Worm (Caenorhabditis elegans): ENCODE results near the gene srt-49.
"Not testable (repeated sequence)": the region's sequence is repeated elsewhere in the genome, so short reads cannot be mapped to it uniquely, and the experiment has no call there.

srt-49 gene

DNA sequence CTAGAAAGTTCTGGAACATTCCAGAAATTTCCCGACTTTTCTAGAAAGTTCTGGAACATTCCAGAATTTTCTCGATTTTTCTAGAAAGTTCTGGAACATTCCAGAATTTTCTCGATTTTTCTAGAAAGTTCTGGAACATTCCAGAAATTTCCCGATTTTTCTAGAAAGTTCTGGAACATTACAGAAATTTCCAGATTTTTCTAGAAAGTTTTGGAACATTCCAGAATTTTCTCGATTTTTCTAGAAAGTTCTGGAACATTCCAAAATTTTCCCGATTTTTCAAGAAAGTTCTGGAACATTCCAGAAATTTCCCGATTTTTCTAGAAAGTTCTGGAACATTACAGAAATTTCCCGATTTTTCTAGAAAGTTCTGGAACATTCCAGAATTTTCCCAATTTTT is 39.0 kb downstream of the srt-49 start (continued):
- peak; percentile 97 for TF ChIP-seq egl-44 (GFP tag; IDR thresholded peaks at IDR 0.05)
- not testable (repeated sequence) for TF ChIP-seq snpc-4 (GFP tag; optimal IDR thresholded peaks at IDR 0.05); cebp-1 (tag; optimal IDR thresholded peaks at IDR 0.05)
- TF ChIP-seq snpc-4 (tag; optimal IDR thresholded peaks at IDR 0.05), result peak in 1 of 4 experiments; percentile 88
- TF ChIP-seq attf-3 (GFP tag; conservative IDR thresholded peaks at IDR 0.05), result peak; percentile 69
- TF ChIP-seq mel-28 (tag; optimal IDR thresholded peaks at IDR 0.05; ENCODE audit: borderline replicate concordance), result peak; percentile 83
- peak; percentile 99 for TF ChIP-seq aptf-3 (GFP tag; IDR thresholded peaks at IDR 0.05)
- peak; percentile 79 for TF ChIP-seq ceh-91 (GFP tag; IDR thresholded peaks at IDR 0.05)
- peak; percentile 98 for TF ChIP-seq ekl-4 (GFP tag; IDR thresholded peaks at IDR 0.05)
- peak; percentile 99 for TF ChIP-seq attf-6 (GFP tag; IDR thresholded peaks at IDR 0.05)
- TF ChIP-seq cebp-1 (GFP tag; IDR thresholded peaks at IDR 0.05), result peak; percentile 76
- TF ChIP-seq aptf-2 (GFP tag; conservative IDR thresholded peaks at IDR 0.05), result peak; percentile 88
- TF ChIP-seq K11D2.4 (GFP tag; IDR thresholded peaks at IDR 0.05), result peak; percentile 53; the same call in 1 of the 2 replicates
- peak; percentile 72 for TF ChIP-seq F33H1.4 (GFP tag; IDR thresholded peaks at IDR 0.05)
- TF ChIP-seq rcor-1 (GFP tag; IDR thresholded peaks at IDR 0.05), result peak; percentile 98
- peak; percentile 100 for TF ChIP-seq dox-1 (GFP tag; IDR thresholded peaks at IDR 0.05)
- TF ChIP-seq madf-6 (GFP tag; IDR thresholded peaks at IDR 0.05), result peak; percentile 92
- peak; percentile 63 for TF ChIP-seq madf-8 (GFP tag; conservative IDR thresholded peaks at IDR 0.05)
- TF ChIP-seq lsl-1 (GFP tag; optimal IDR thresholded peaks at IDR 0.05), result peak; percentile 53
- TF ChIP-seq nfyb-1 (GFP tag; IDR thresholded peaks at IDR 0.05), result peak; percentile 92
- TF ChIP-seq ztf-28 (GFP tag; IDR thresholded peaks at IDR 0.05), result peak; percentile 93
- peak; percentile 93 for TF ChIP-seq egrh-3 (GFP tag; IDR thresholded peaks at IDR 0.05)
- peak; percentile 62 for TF ChIP-seq tbp1 (GFP tag; optimal IDR thresholded peaks at IDR 0.05)
- TF ChIP-seq Y56A3A.18 (GFP tag; IDR thresholded peaks at IDR 0.05), result peak; percentile 92
- peak; percentile 94 for TF ChIP-seq egl-18 (GFP tag; IDR thresholded peaks at IDR 0.05)
- 0 out of 2 replicates have a peak, but pooled peaks have one; percentile 44 for TF ChIP-seq bed-2 (GFP tag; IDR thresholded peaks at IDR 0.05)
- peak; percentile 93; the same call in 1 of the 2 replicates for TF ChIP-seq ceh-58 (GFP tag; IDR thresholded peaks at IDR 0.05)
- TF ChIP-seq hmg-1.2 (GFP tag; IDR thresholded peaks at IDR 0.05), result 0 out of 2 replicates have a peak, but pooled peaks have one; percentile 13
- TF ChIP-seq madf-3 (GFP tag; IDR thresholded peaks at IDR 0.05), result peak; percentile 93

DNA sequence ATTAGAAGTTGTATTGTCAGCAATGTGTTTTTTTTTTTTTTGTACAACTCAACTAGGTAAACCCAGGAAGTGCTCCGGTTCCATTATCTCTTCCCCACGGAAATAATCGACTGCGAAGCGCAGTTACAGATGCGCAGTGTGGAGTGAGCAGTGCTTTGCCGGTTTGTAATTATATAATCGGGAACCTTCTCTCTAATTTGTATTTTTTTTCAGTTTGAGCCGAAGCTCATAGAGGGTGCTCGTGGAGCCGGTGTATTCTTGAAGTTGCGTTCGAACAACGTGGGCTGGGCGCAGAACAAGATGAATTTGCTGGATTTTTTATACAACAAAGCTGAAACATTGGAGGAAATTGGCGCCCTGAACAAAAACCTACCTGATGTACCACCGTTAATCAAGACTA is 40.2 kb downstream of the srt-49 start, which contains the start of gene Y41E3.13:
Gene Y41E3.13 (plus strand): TSS at position 301 of the 400 bp plus-strand sequence.
- TF ChIP-seq ztf-28 (GFP tag; IDR thresholded peaks at IDR 0.05), result no peak
- TF ChIP-seq madf-6 (GFP tag; IDR thresholded peaks at IDR 0.05), result no peak
- TF ChIP-seq snpc-1.3 (tag; optimal IDR thresholded peaks at IDR 0.05; ENCODE audit: insufficient read depth), result no peak
- no peak for TF ChIP-seq dpff-1 (tag; optimal IDR thresholded peaks at IDR 0.05)
- no peak for TF ChIP-seq cebp-1 (GFP tag; IDR thresholded peaks at IDR 0.05)
- TF ChIP-seq cebp-1 (tag; optimal IDR thresholded peaks at IDR 0.05), result no peak
- no peak for TF ChIP-seq K12H6.12 (tag; optimal IDR thresholded peaks at IDR 0.05)
- no peak for TF ChIP-seq pbrm-1 (GFP tag; IDR thresholded peaks at IDR 0.05)
- TF ChIP-seq F22D6.2 (tag; optimal IDR thresholded peaks at IDR 0.05), result no peak
- TF ChIP-seq ceh-27 (GFP tag; optimal IDR thresholded peaks at IDR 0.05), result no peak
- TF ChIP-seq F37B4.10 (GFP tag; IDR thresholded peaks at IDR 0.05), result no peak
- TF ChIP-seq C06A6.2 (GFP tag; conservative IDR thresholded peaks at IDR 0.05), result no peak
- no peak for TF ChIP-seq hlh-26 (GFP tag; conservative IDR thresholded peaks at IDR 0.05)
- TF ChIP-seq nhr-27 (tag; optimal IDR thresholded peaks at IDR 0.05), result no peak
- no peak for TF ChIP-seq lir-1 (GFP tag; conservative IDR thresholded peaks at IDR 0.05)
- no peak for TF ChIP-seq ceh-40 (GFP tag; IDR thresholded peaks at IDR 0.05)
- TF ChIP-seq nhr-179 (tag; optimal IDR thresholded peaks at IDR 0.05), result no peak
